Fruit fly (Drosophila melanogaster): ENCODE results near the gene dls.

- TF ChIP-seq usp (GFP tag; optimal IDR thresholded peaks at IDR 0.05) (no peak), psq (optimal IDR thresholded peaks at IDR 0.05) (no peak), Dll (optimal IDR thresholded peaks at IDR 0.05) (no peak)
Measured at dm6 chr3L:16166217-16166997, 34.7 kb upstream of the dls start.
